Fruit fly (Drosophila melanogaster) whole organism, prepupa: Measurements from ENCODE around the gene CG5861.

Source experiments
- Blimp-1 ChIP-seq: fragments of 200-800 bp; sonication (Bioruptor generic); optimal IDR thresholded peaks from 3 replicates; lab custom pipeline; 2017; ENCODE audit warnings: missing biosample characterization, missing genetic modification characterization, mild to moderate bottlenecking, moderate library complexity, missing genetic modification reagents
- CG11294 ChIP-seq: fragments of 200-800 bp; sonication (Bioruptor generic); IDR thresholded peaks from 2 replicates; pipeline ENCODE4 v1.3.6; 2022; ENCODE audit warnings: missing biosample characterization, missing genetic modification characterization
- CG11902 ChIP-seq: fragments of 200-800 bp; sonication (Bioruptor generic); optimal IDR thresholded peaks from 3 replicates; lab custom pipeline; 2016; ENCODE audit warnings: missing biosample characterization, missing genetic modification characterization
- CG15336 ChIP-seq: fragments of 200-800 bp; sonication (Bioruptor generic); IDR thresholded peaks from 2 replicates; pipeline ENCODE4 v1.3.6; 2022; ENCODE audit warnings: missing biosample characterization, missing genetic modification characterization
- CG1621 ChIP-seq: fragments of 200-800 bp; sonication (Bioruptor generic); optimal IDR thresholded peaks from 3 replicates; lab custom pipeline; 2018; ENCODE audit warnings: missing biosample characterization, mild to moderate bottlenecking, missing genetic modification characterization
- CG16779 ChIP-seq: fragments of 200-800 bp; sonication (Bioruptor generic); optimal IDR thresholded peaks from 3 replicates; lab custom pipeline; 2017; ENCODE audit warnings: missing biosample characterization, mild to moderate bottlenecking, missing genetic modification characterization
- CG3032 ChIP-seq: fragments of 200-800 bp; optimal IDR thresholded peaks from 2 replicates; lab custom pipeline; 2019; ENCODE audit warnings: missing biosample characterization, mild to moderate bottlenecking, missing genetic modification characterization, moderate library complexity
- CG31627 ChIP-seq: fragments of 200-800 bp; sonication (Bioruptor generic); optimal IDR thresholded peaks from 3 replicates; lab custom pipeline; 2016; ENCODE audit warnings: missing biosample characterization, missing genetic modification characterization
- CG32006 ChIP-seq: fragments of 200-800 bp; sonication (Bioruptor generic); optimal IDR thresholded peaks from 3 replicates; lab custom pipeline; 2017; ENCODE audit warnings: missing biosample characterization, mild to moderate bottlenecking, missing genetic modification characterization
- CG34406 ChIP-seq: fragments of 200-800 bp; sonication (Bioruptor generic); optimal IDR thresholded peaks from 3 replicates; lab custom pipeline; 2016; ENCODE audit warnings: missing biosample characterization, missing genetic modification characterization
- CG4318 ChIP-seq: fragments of 200-800 bp; sonication (Bioruptor generic); optimal IDR thresholded peaks from 3 replicates; lab custom pipeline; 2017; ENCODE audit warnings: missing biosample characterization, mild to moderate bottlenecking, missing genetic modification characterization
- CG6163 ChIP-seq: fragments of 200-800 bp; sonication (Bioruptor generic); IDR thresholded peaks from 3 replicates; pipeline ENCODE4 v1.3.6; 2022; ENCODE audit warnings: missing biosample characterization, missing genetic modification characterization
- CG6808 ChIP-seq: fragments of 200-800 bp; sonication (Bioruptor generic); optimal IDR thresholded peaks from 3 replicates; lab custom pipeline; 2017; ENCODE audit warnings: missing biosample characterization, missing genetic modification characterization, mild to moderate bottlenecking, moderate library complexity, missing genetic modification reagents
- CG6854 ChIP-seq: fragments of 200-800 bp; sonication (Bioruptor generic); optimal IDR thresholded peaks from 2 replicates; lab custom pipeline; 2017; ENCODE audit warnings: missing biosample characterization, mild to moderate bottlenecking, missing genetic modification characterization
- CG8119 ChIP-seq: fragments of 200-800 bp; sonication (Bioruptor generic); IDR thresholded peaks from 3 replicates; pipeline ENCODE4 v1.3.6; 2022; ENCODE audit warnings: missing biosample characterization, missing genetic modification characterization
- CG8632 ChIP-seq: fragments of 200-800 bp; sonication (Bioruptor generic); optimal IDR thresholded peaks from 3 replicates; lab custom pipeline; 2016; ENCODE audit warnings: missing biosample characterization, missing genetic modification characterization
- Eip78C ChIP-seq: fragments of 200-800 bp; sonication (Bioruptor generic); peaks from one replicate; lab custom pipeline; 2016; ENCODE audit warnings: missing biosample characterization, missing genetic modification characterization
- Eip93F ChIP-seq: fragments of 200-800 bp; sonication (Bioruptor generic); optimal IDR thresholded peaks from 2 replicates; lab custom pipeline; 2016; ENCODE audit warnings: missing biosample characterization, mild to moderate bottlenecking, missing genetic modification characterization
- Ets21C ChIP-seq: fragments of 200-800 bp; sonication (Bioruptor generic); optimal IDR thresholded peaks from 3 replicates; lab custom pipeline; 2016; ENCODE audit warnings: missing biosample characterization, missing genetic modification characterization
- Ets96B ChIP-seq: fragments of 200-800 bp; optimal IDR thresholded peaks from 2 replicates; lab custom pipeline; 2019; ENCODE audit warnings: missing biosample characterization, mild to moderate bottlenecking, missing genetic modification characterization, moderate library complexity
- Hr38 ChIP-seq: sonication (Bioruptor generic); optimal IDR thresholded peaks from 2 replicates; lab custom pipeline; 2016; ENCODE audit warnings: missing biosample characterization, missing genetic modification characterization
- Hr39 ChIP-seq: fragments of 200-800 bp; sonication (Bioruptor generic); optimal IDR thresholded peaks from 2 replicates; lab custom pipeline; 2016; ENCODE audit warnings: missing biosample characterization, missing genetic modification characterization
- Hr4 ChIP-seq: fragments of 200-800 bp; sonication (Bioruptor generic); optimal IDR thresholded peaks from 3 replicates; lab custom pipeline; 2016; ENCODE audit warnings: missing biosample characterization, missing genetic modification characterization
- Lpt ChIP-seq: fragments of 200-800 bp; sonication (Bioruptor generic); optimal IDR thresholded peaks from 3 replicates; lab custom pipeline; 2016; ENCODE audit warnings: missing biosample characterization, missing genetic modification characterization
- Met ChIP-seq: fragments of 200-800 bp; sonication (Bioruptor generic); optimal IDR thresholded peaks from 3 replicates; lab custom pipeline; 2016; ENCODE audit warnings: missing biosample characterization, missing genetic modification characterization
- OdsH ChIP-seq: fragments of 200-800 bp; sonication (Bioruptor generic); optimal IDR thresholded peaks from 3 replicates; lab custom pipeline; 2016; ENCODE audit warnings: missing biosample characterization, missing genetic modification characterization
- Smox ChIP-seq: fragments of 200-800 bp; sonication (Bioruptor generic); optimal IDR thresholded peaks from 3 replicates; lab custom pipeline; 2016; ENCODE audit warnings: missing biosample characterization, missing genetic modification characterization
- Sox14 ChIP-seq: fragments of 200-800 bp; sonication (Bioruptor generic); optimal IDR thresholded peaks from 3 replicates; lab custom pipeline; 2016; ENCODE audit warnings: missing biosample characterization, missing genetic modification characterization
- Sox15 ChIP-seq: fragments of 200-800 bp; sonication (Bioruptor generic); optimal IDR thresholded peaks from 3 replicates; lab custom pipeline; 2016; ENCODE audit warnings: missing biosample characterization, missing genetic modification characterization
- dsx ChIP-seq: fragments of 200-800 bp; optimal IDR thresholded peaks from 3 replicates; lab custom pipeline; 2019; ENCODE audit warnings: missing biosample characterization, mild to moderate bottlenecking, missing genetic modification characterization, moderate library complexity; ENCODE audit not compliant: poor library complexity, severe bottlenecking
- eg ChIP-seq: fragments of 200-800 bp; sonication (Bioruptor generic); IDR thresholded peaks from 3 replicates; pipeline ENCODE4 v1.3.6; 2022; ENCODE audit warnings: missing biosample characterization, missing genetic modification characterization
- fd85E ChIP-seq: fragments of 200-800 bp; sonication (Bioruptor generic); optimal IDR thresholded peaks from 3 replicates; lab custom pipeline; 2016; ENCODE audit warnings: missing biosample characterization, missing genetic modification characterization
- fkh ChIP-seq: fragments of 200-800 bp; sonication (Bioruptor generic); optimal IDR thresholded peaks from 3 replicates; lab custom pipeline; 2017; ENCODE audit warnings: missing biosample characterization, mild to moderate bottlenecking, missing genetic modification characterization, moderate library complexity
- lz ChIP-seq: fragments of 200-800 bp; sonication (Bioruptor generic); optimal IDR thresholded peaks from 3 replicates; lab custom pipeline; 2016; ENCODE audit warnings: missing biosample characterization, missing genetic modification characterization
- pdm3 ChIP-seq: fragments of 200-800 bp; sonication (Bioruptor generic); optimal IDR thresholded peaks from 3 replicates; lab custom pipeline; 2016; ENCODE audit warnings: missing biosample characterization, missing genetic modification characterization
- salr ChIP-seq, 2 experiments: fragments of 200-800 bp; sonication (Bioruptor generic); optimal IDR thresholded peaks; 3 replicates each; lab custom pipeline; 2016 to 2018; ENCODE audit warnings: missing biosample characterization in 2 of 2, missing genetic modification characterization in 2 of 2, mild to moderate bottlenecking in 1 of 2
- svp ChIP-seq: fragments of 200-800 bp; sonication (Bioruptor generic); peaks from one replicate; lab custom pipeline; 2016; ENCODE audit warnings: missing biosample characterization, missing genetic modification characterization
- topi ChIP-seq: fragments of 200-800 bp; sonication (Bioruptor generic); optimal IDR thresholded peaks from 3 replicates; lab custom pipeline; 2016; ENCODE audit warnings: missing biosample characterization, missing genetic modification characterization
- vri ChIP-seq: fragments of 200-800 bp; sonication (Bioruptor generic); optimal IDR thresholded peaks from 3 replicates; lab custom pipeline; 2016; ENCODE audit warnings: missing biosample characterization, mild to moderate bottlenecking, missing genetic modification characterization

The CG5861 gene

dm6 chr2L:16275809-16276178 lies 31.3 kb downstream of the CG5861 start (continued):
- peak; percentile 83 for TF ChIP-seq CG6163 (GFP tag; lab: Robert Waterston, UW)
- TF ChIP-seq Ets21C (GFP tag; lab: Kevin White, UChicago) = no peak
- TF ChIP-seq fkh (GFP tag; lab: Kevin White, UChicago) = no peak
- no peak for TF ChIP-seq Sox15 (GFP tag; lab: Kevin White, UChicago)
- TF ChIP-seq CG6808 (GFP tag; lab: Kevin White, UChicago) = peak; percentile 18
- TF ChIP-seq vri (GFP tag; lab: Kevin White, UChicago) = no peak
- TF ChIP-seq topi = peak; percentile 52
- peak; percentile 28 for TF ChIP-seq CG1621 (tag; lab: Kevin White, UChicago)
- TF ChIP-seq Sox14 (GFP tag; lab: Kevin White, UChicago) = peak; percentile 23
- peak; percentile 59 for TF ChIP-seq CG11294 (GFP tag; lab: Robert Waterston, UW)
- TF ChIP-seq Hr4 (GFP tag; lab: Kevin White, UChicago) = peak; percentile 90
- TF ChIP-seq CG8632 (GFP tag; lab: Kevin White, UChicago) = peak; percentile 18
- TF ChIP-seq Ets96B = peak; percentile 62
- peak; percentile 8 for TF ChIP-seq Hr39
- peak; percentile 83 for TF ChIP-seq eg (GFP tag; lab: Robert Waterston, UW)
- TF ChIP-seq CG31627 (GFP tag; lab: Kevin White, UChicago) = peak; percentile 10
- TF ChIP-seq CG11902 (GFP tag; lab: Kevin White, UChicago) = no peak
- peak; percentile 47 for TF ChIP-seq Met (GFP tag; lab: Kevin White, UChicago)
- peak; percentile 81; the same call in 2 of the 3 replicates for TF ChIP-seq CG8119 (GFP tag; lab: Robert Waterston, UW)
- peak; percentile 31 for TF ChIP-seq dsx (GFP tag; lab: Kevin White, UChicago)
- TF ChIP-seq Eip78C = peak; percentile 86
- peak; percentile 57 for TF ChIP-seq OdsH (GFP tag; lab: Kevin White, UChicago)
- TF ChIP-seq Smox (GFP tag; lab: Kevin White, UChicago) = no peak
- TF ChIP-seq salr (GFP tag; optimal IDR thresholded peaks at IDR 0.05; lab: Kevin White, UChicago) = peak in 1 of 2 experiments; percentile 2
- peak; percentile 39 for TF ChIP-seq Lpt
- peak; percentile 80 for TF ChIP-seq svp (GFP tag; lab: Kevin White, UChicago)
- TF ChIP-seq CG3032 (tag; lab: Kevin White, UChicago) = peak; percentile 15
- TF ChIP-seq CG15336 (GFP tag; lab: Robert Waterston, UW) = peak; percentile 79
- TF ChIP-seq Hr38 (GFP tag; lab: Kevin White, UChicago) = no peak
- TF ChIP-seq fd85E (GFP tag; lab: Kevin White, UChicago) = no peak
- TF ChIP-seq Blimp-1 (GFP tag; lab: Kevin White, UChicago) = no peak
- TF ChIP-seq CG6854 (GFP tag; lab: Kevin White, UChicago) = no peak
- no peak for TF ChIP-seq Eip93F (GFP tag; lab: Kevin White, UChicago)
- TF ChIP-seq CG16779 (tag; lab: Kevin White, UChicago) = peak; percentile 36
- peak; percentile 89 for TF ChIP-seq CG32006 (GFP tag; lab: Kevin White, UChicago)
- TF ChIP-seq CG4318 (GFP tag; lab: Kevin White, UChicago) = peak; percentile 85
- peak; percentile 39 for TF ChIP-seq CG34406 (GFP tag; lab: Kevin White, UChicago)
- peak; percentile 48 for TF ChIP-seq pdm3 (GFP tag; lab: Kevin White, UChicago)
- peak; percentile 30 for TF ChIP-seq lz (GFP tag; lab: Kevin White, UChicago)

- TF ChIP-seq CG11902 (GFP tag; lab: Kevin White, UChicago) (no peak), CG1621 (tag; lab: Kevin White, UChicago) (no peak)
Observed at dm6 chr2L:16275177-16275808, 31.8 kb downstream of the CG5861 start.
